Fruit fly (Drosophila melanogaster): ENCODE data around the gene Patr-1.

Gene Patr-1

dm6 chr3R:17042838-17043569 is at the start of gene Patr-1, which contains the start of gene bdwf:
Patr-1 (plus strand) TSS chr3R:17043564.
bdwf (minus strand) TSS chr3R:17043136.
- TF ChIP-seq tj (GFP tag; optimal IDR thresholded peaks at IDR 0.05) (peak; percentile 95), pad (GFP tag; optimal IDR thresholded peaks at IDR 0.05) (peak; percentile 31), Crg-1 (GFP tag; optimal IDR thresholded peaks at IDR 0.05) (peak; percentile 11), CG7101 (tag; optimal IDR thresholded peaks at IDR 0.05) (no peak), CG1620 (GFP tag; optimal IDR thresholded peaks at IDR 0.05) (peak; percentile 41), kay (GFP tag; ENCODE audit: borderline replicate concordance) (peak; percentile 38), CG14711 (tag; optimal IDR thresholded peaks at IDR 0.05) (peak; percentile 2), CG5204 (GFP tag; optimal IDR thresholded peaks at IDR 0.05) (peak; percentile 50), Mnt (GFP tag; optimal IDR thresholded peaks at IDR 0.05) (peak; percentile 17), CG11617 (GFP tag; optimal IDR thresholded peaks at IDR 0.05) (peak; percentile 38), bab1 (GFP tag; optimal IDR thresholded peaks at IDR 0.05) (no peak), CG33017 (tag; optimal IDR thresholded peaks at IDR 0.05) (no peak)

dm6 chr3R:16996059-16996959 is 47.1 kb upstream of the Patr-1 start, which contains the start of the genes EMC2A and CG3534:
EMC2A (minus strand) TSS chr3R:16996071.
CG3534 (plus strand) TSS chr3R:16996446.
- TF ChIP-seq Crg-1 (GFP tag; optimal IDR thresholded peaks at IDR 0.05), result no peak
- peak; percentile 62 for TF ChIP-seq kay (GFP tag; ENCODE audit: borderline replicate concordance)
- TF ChIP-seq pad (GFP tag; optimal IDR thresholded peaks at IDR 0.05), result peak; percentile 8
- TF ChIP-seq ovo (GFP tag; optimal IDR thresholded peaks at IDR 0.05), result peak; percentile 7
- TF ChIP-seq bab1 (GFP tag; optimal IDR thresholded peaks at IDR 0.05), result peak; percentile 49
- peak; percentile 13 for TF ChIP-seq Mnt (GFP tag; optimal IDR thresholded peaks at IDR 0.05)
- no peak for TF ChIP-seq CG11617 (GFP tag; optimal IDR thresholded peaks at IDR 0.05)
- no peak for TF ChIP-seq CG33017 (tag; optimal IDR thresholded peaks at IDR 0.05)
- peak; percentile 24 for TF ChIP-seq toe (GFP tag; optimal IDR thresholded peaks at IDR 0.05)

- peak; percentile 44 for TF ChIP-seq Mnt (GFP tag; optimal IDR thresholded peaks at IDR 0.05)
- no peak for TF ChIP-seq pad (GFP tag; optimal IDR thresholded peaks at IDR 0.05)
- no peak for TF ChIP-seq CG14711 (tag; optimal IDR thresholded peaks at IDR 0.05)
- TF ChIP-seq CG5204 (GFP tag; optimal IDR thresholded peaks at IDR 0.05), result no peak
- no peak for TF ChIP-seq toe (GFP tag; optimal IDR thresholded peaks at IDR 0.05)
- TF ChIP-seq tj (GFP tag; optimal IDR thresholded peaks at IDR 0.05), result no peak
- TF ChIP-seq CG7101 (tag; optimal IDR thresholded peaks at IDR 0.05), result peak; percentile 20
- TF ChIP-seq kay (GFP tag; ENCODE audit: borderline replicate concordance), result peak; percentile 94
- TF ChIP-seq Clk (GFP tag; optimal IDR thresholded peaks at IDR 0.05), result no peak
- TF ChIP-seq Hr96 (GFP tag; optimal IDR thresholded peaks at IDR 0.05), result peak; percentile 25
- TF ChIP-seq ovo (GFP tag; optimal IDR thresholded peaks at IDR 0.05), result no peak
- TF ChIP-seq CG12768 (GFP tag; optimal IDR thresholded peaks at IDR 0.05), result peak; percentile 73
- TF ChIP-seq bab1 (GFP tag; optimal IDR thresholded peaks at IDR 0.05), result peak; percentile 45
- no peak for TF ChIP-seq cnc (optimal IDR thresholded peaks at IDR 0.05)
- no peak for TF ChIP-seq CG7045 (GFP tag; optimal IDR thresholded peaks at IDR 0.05)
- no peak for TF ChIP-seq CG33017 (tag; optimal IDR thresholded peaks at IDR 0.05)
- TF ChIP-seq Crg-1 (GFP tag; optimal IDR thresholded peaks at IDR 0.05), result peak; percentile 19
- TF ChIP-seq cic (GFP tag; optimal IDR thresholded peaks at IDR 0.05), result peak; percentile 87
- TF ChIP-seq CG11617 (GFP tag; optimal IDR thresholded peaks at IDR 0.05), result no peak
- peak; percentile 26 for TF ChIP-seq CG1620 (GFP tag; optimal IDR thresholded peaks at IDR 0.05)
These were observed 40.9 kb upstream of the Patr-1 start, which contains the start of the genes Sf3a1 and Irc for dm6 chr3R:17002218-17003110. Sf3a1 (minus strand) TSS chr3R:17002355. Irc (plus strand) TSS chr3R:17002875.

- TF ChIP-seq CG14711 (tag; optimal IDR thresholded peaks at IDR 0.05) (no peak), tj (GFP tag; optimal IDR thresholded peaks at IDR 0.05) (no peak), CG12768 (GFP tag; optimal IDR thresholded peaks at IDR 0.05) (no peak), cnc (optimal IDR thresholded peaks at IDR 0.05) (no peak), CG5204 (GFP tag; optimal IDR thresholded peaks at IDR 0.05) (no peak), kay (GFP tag; ENCODE audit: borderline replicate concordance) (no peak), CG1620 (GFP tag; optimal IDR thresholded peaks at IDR 0.05) (no peak), ovo (GFP tag; optimal IDR thresholded peaks at IDR 0.05) (no peak), CG7045 (GFP tag; optimal IDR thresholded peaks at IDR 0.05) (no peak), pad (GFP tag; optimal IDR thresholded peaks at IDR 0.05) (no peak), Mnt (GFP tag; optimal IDR thresholded peaks at IDR 0.05) (no peak), CG33017 (tag; optimal IDR thresholded peaks at IDR 0.05) (no peak), Hr96 (GFP tag; optimal IDR thresholded peaks at IDR 0.05) (no peak), bab1 (GFP tag; optimal IDR thresholded peaks at IDR 0.05) (no peak), CG11617 (GFP tag; optimal IDR thresholded peaks at IDR 0.05) (no peak), CG7101 (tag; optimal IDR thresholded peaks at IDR 0.05) (no peak), Crg-1 (GFP tag; optimal IDR thresholded peaks at IDR 0.05) (no peak), cic (GFP tag; optimal IDR thresholded peaks at IDR 0.05) (no peak), toe (GFP tag; optimal IDR thresholded peaks at IDR 0.05) (no peak)
These were observed 39.9 kb upstream of the Patr-1 start for dm6 chr3R:17003468-17003867.

Data from whole organism, adult.